Fruit fly (Drosophila melanogaster): ENCODE data around the gene CG17075.
A peak's percentile ranks its signal among the peaks of the same experiment; 100 is the strongest.

CG17075 gene

dm6 chr2L:309812-310431 lies 42.6 kb upstream of the CG17075 start (continued):
- TF ChIP-seq gfzf (GFP tag; optimal IDR thresholded peaks at IDR 0.05) (no peak), CG7928 (GFP tag; optimal IDR thresholded peaks at IDR 0.05) (no peak), MBD-R2 (GFP tag; IDR thresholded peaks at IDR 0.05) (no peak), trem (tag; optimal IDR thresholded peaks at IDR 0.05) (no peak), CG17359 (tag; optimal IDR thresholded peaks at IDR 0.05) (no peak), CG12744 (GFP tag; optimal IDR thresholded peaks at IDR 0.05) (no peak), bsh (GFP tag; optimal IDR thresholded peaks at IDR 0.05) (no peak), CG1024 (GFP tag; IDR thresholded peaks at IDR 0.05) (no peak), oc (tag; optimal IDR thresholded peaks at IDR 0.05) (no peak), hbn (GFP tag; IDR thresholded peaks at IDR 0.05; ENCODE audit: partially characterized antibody) (0 out of 2 replicates have a peak, but pooled peaks have one; percentile 23), CG34422 (GFP tag; IDR thresholded peaks at IDR 0.05) (no peak), dysf (GFP tag; IDR thresholded peaks at IDR 0.05) (no peak), CG15073 (GFP tag; optimal IDR thresholded peaks at IDR 0.05) (no peak), Taf1 (GFP tag; IDR thresholded peaks at IDR 0.05) (no peak), row (GFP tag; IDR thresholded peaks at IDR 0.05) (no peak), esg (GFP tag; conservative IDR thresholded peaks at IDR 0.05) (no peak), gcm2 (GFP tag; optimal IDR thresholded peaks at IDR 0.05) (no peak), shn (GFP tag; optimal IDR thresholded peaks at IDR 0.05) (no peak), mirr (GFP tag; optimal IDR thresholded peaks at IDR 0.05) (no peak), CG3726 (GFP tag; IDR thresholded peaks at IDR 0.05) (no peak), Jarid2 (GFP tag; optimal IDR thresholded peaks at IDR 0.05) (peak; percentile 71), tx (GFP tag; optimal IDR thresholded peaks at IDR 0.05) (no peak), ci (GFP tag; IDR thresholded peaks at IDR 0.05) (peak; percentile 61; the same call in 2 of the 3 replicates), GATAe (GFP tag; conservative IDR thresholded peaks at IDR 0.05) (no peak), HLH4C (GFP tag; IDR thresholded peaks at IDR 0.05; ENCODE audit: partially characterized antibody) (no peak), cad (GFP tag; optimal IDR thresholded peaks at IDR 0.05) (no peak), CG30403 (GFP tag; optimal IDR thresholded peaks at IDR 0.05) (no peak), tup (GFP tag; optimal IDR thresholded peaks at IDR 0.05) (no peak), gsb (GFP tag; IDR thresholded peaks at IDR 0.05) (no peak), Nf-YC (tag; optimal IDR thresholded peaks at IDR 0.05) (no peak), Camta (GFP tag; optimal IDR thresholded peaks at IDR 0.05) (no peak), CG1233 (GFP tag; optimal IDR thresholded peaks at IDR 0.05) (no peak), Antp (GFP tag; optimal IDR thresholded peaks at IDR 0.05) (no peak), otp (GFP tag; IDR thresholded peaks at IDR 0.05) (peak; percentile 18; the same call in 1 of the 3 replicates), E2f2 (GFP tag; IDR thresholded peaks at IDR 0.05) (no peak), CG10209 (GFP tag; optimal IDR thresholded peaks at IDR 0.05) (no peak), CG14050 (GFP tag; IDR thresholded peaks at IDR 0.05) (no peak), Vsx1 (GFP tag; optimal IDR thresholded peaks at IDR 0.05) (no peak), TFAM (GFP tag; optimal IDR thresholded peaks at IDR 0.05) (no peak), crol (GFP tag; IDR thresholded peaks at IDR 0.05) (peak; percentile 91), CG16813 (GFP tag; IDR thresholded peaks at IDR 0.05; ENCODE audit: partially characterized antibody) (no peak), cwo (GFP tag; optimal IDR thresholded peaks at IDR 0.05) (no peak), yki (optimal IDR thresholded peaks at IDR 0.05) (no peak), jing (GFP tag; optimal IDR thresholded peaks at IDR 0.05) (no peak), Meics (GFP tag; optimal IDR thresholded peaks at IDR 0.05) (no peak), ind (GFP tag; optimal IDR thresholded peaks at IDR 0.05) (no peak), CG13287 (GFP tag; IDR thresholded peaks at IDR 0.05; ENCODE audit: partially characterized antibody) (no peak; the same call in none of the 2 replicates), phol (tag; optimal IDR thresholded peaks at IDR 0.05) (no peak), CG14710 (tag; optimal IDR thresholded peaks at IDR 0.05) (no peak), al (GFP tag; IDR thresholded peaks at IDR 0.05) (no peak), HLH3B (GFP tag; IDR thresholded peaks at IDR 0.05) (no peak)
